Worm (Caenorhabditis elegans) whole organism, L2 larva: Measurements from ENCODE around the gene F07H5.13.

Experiments
- ceh-82 ChIP-seq: fragments of 150-350 bp; optimal IDR thresholded peaks from 2 replicates; lab custom pipeline; 2014; ENCODE audit warnings: missing biosample characterization, missing genetic modification characterization
- mbf-1 ChIP-seq: sonication (generic microtip); optimal IDR thresholded peaks from 2 replicates; lab custom pipeline; 2017; ENCODE audit warnings: missing biosample characterization, missing genetic modification characterization

ce11 chrII:8742006-8742847 is 48.1 kb upstream of the F07H5.13 start:
- TF ChIP-seq mbf-1 (tag; lab: Kevin White, UChicago) (no peak), ceh-82 (no peak)
